Worm (Caenorhabditis elegans): ENCODE measurements around the gene ins-6.

DNA sequence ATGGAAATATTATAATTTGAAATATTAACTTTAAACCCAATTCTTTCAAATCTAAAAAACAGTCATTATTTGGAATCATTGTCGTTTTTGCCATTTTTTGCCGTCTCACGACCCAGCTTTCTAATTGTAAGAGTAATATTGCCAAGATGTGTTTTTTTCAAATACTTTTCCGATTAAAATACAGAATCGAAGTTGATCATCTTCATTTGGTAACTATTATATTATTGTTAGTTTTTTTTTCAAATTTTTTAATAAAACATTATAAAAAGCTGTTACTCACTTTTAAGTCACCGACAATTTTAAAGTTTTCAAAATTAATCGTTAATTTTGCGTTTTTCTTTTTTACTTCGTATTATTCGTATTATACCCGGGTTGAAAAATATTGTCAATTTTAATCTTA is 3.0 kb upstream of the ins-6 start, which contains the start of gene ins-5:
- TF ChIP-seq ZK546.5 (tag; optimal IDR thresholded peaks at IDR 0.05), result no peak
- TF ChIP-seq unc-39 (tag; optimal IDR thresholded peaks at IDR 0.05), result no peak
- TF ChIP-seq daf-19 (GFP tag; conservative IDR thresholded peaks at IDR 0.05), result no peak

Data from whole organism, L4 larva.